Worm (Caenorhabditis elegans) whole organism, L2 larva: ENCODE results near the gene F53F1.3.

Source experiments
- alr-1 ChIP-seq: fragments of 150-350 bp; optimal IDR thresholded peaks from 2 replicates; lab custom pipeline; 2014; ENCODE audit warnings: missing biosample characterization, missing genetic modification characterization
- aly-2 ChIP-seq: fragments of 150-350 bp; optimal IDR thresholded peaks from 2 replicates; lab custom pipeline; 2014; ENCODE audit warnings: missing biosample characterization, missing genetic modification characterization
- ama-1 ChIP-seq: fragments of 150-350 bp; optimal IDR thresholded peaks from 2 replicates; lab custom pipeline; 2018; ENCODE audit warnings: inconsistent platforms
- lsy-2 ChIP-seq, 2 experiments: fragments of 150-350 bp in 1 of 2; sonication (generic microtip) in 1 of 2; optimal IDR thresholded peaks; 2 replicates each; lab custom pipeline; 2014 to 2017; ENCODE audit warnings: missing biosample characterization in 2 of 2, missing genetic modification characterization in 2 of 2
- snpc-4 ChIP-seq: fragments of 150-350 bp; optimal IDR thresholded peaks from 2 replicates; lab custom pipeline; 2014; ENCODE audit warnings: missing biosample characterization, missing genetic modification characterization
- ztf-4 ChIP-seq: fragments of 150-350 bp; optimal IDR thresholded peaks from 2 replicates; lab custom pipeline; 2014; ENCODE audit warnings: missing biosample characterization, missing genetic modification characterization

DNA sequence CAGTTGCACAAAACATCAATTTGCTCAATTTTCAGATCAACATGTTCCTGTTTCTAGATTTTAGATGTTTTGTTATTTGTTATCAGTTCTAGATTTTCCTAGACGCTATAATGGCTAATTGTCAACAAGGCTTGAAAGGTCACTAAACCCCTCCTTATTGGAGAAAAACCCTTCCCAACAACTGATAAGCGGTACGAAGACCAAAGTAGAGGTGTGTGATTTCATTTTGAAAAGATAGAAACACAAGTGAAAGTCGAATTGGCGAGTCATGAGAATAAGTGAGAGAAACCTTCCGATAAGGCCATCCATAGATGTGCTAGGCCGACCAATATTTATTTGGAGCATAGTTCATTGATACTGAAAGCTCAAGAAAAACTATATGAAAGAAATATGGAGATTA is 34.4 kb upstream of the F53F1.3 start:
- TF ChIP-seq ztf-4 (tag; lab: Kevin White, UChicago) = no peak
- TF ChIP-seq aly-2 = no peak
- no peak for TF ChIP-seq lsy-2 (tag; optimal IDR thresholded peaks at IDR 0.05; lab: Kevin White, UChicago)
- no peak for TF ChIP-seq alr-1 (tag; lab: Kevin White, UChicago)
- no peak for TF ChIP-seq ama-1 (lab: Kevin White, UChicago)
- TF ChIP-seq snpc-4 (tag; lab: Kevin White, UChicago) = no peak
